Fruit fly (Drosophila melanogaster): Measurements from ENCODE around the gene ush.

Gene ush

dm6 chr2L:497657-498473, 21.8 kb downstream of the ush start:
- TF ChIP-seq Hr78 (GFP tag; optimal IDR thresholded peaks at IDR 0.05) = no peak
- TF ChIP-seq CG11723 (GFP tag; optimal IDR thresholded peaks at IDR 0.05) = no peak
- no peak for TF ChIP-seq CG15011 (GFP tag; optimal IDR thresholded peaks at IDR 0.05)
- TF ChIP-seq Elba2 (GFP tag; optimal IDR thresholded peaks at IDR 0.05) = no peak
- no peak for TF ChIP-seq Side (GFP tag; optimal IDR thresholded peaks at IDR 0.05)
- no peak for TF ChIP-seq CG15479 (GFP tag; optimal IDR thresholded peaks at IDR 0.05)
- TF ChIP-seq sc (optimal IDR thresholded peaks at IDR 0.05) = no peak
- TF ChIP-seq sc (GFP tag; optimal IDR thresholded peaks at IDR 0.05) = no peak
- no peak for TF ChIP-seq CG4820 (GFP tag; optimal IDR thresholded peaks at IDR 0.05)
- TF ChIP-seq Dip3 (GFP tag; optimal IDR thresholded peaks at IDR 0.05) = no peak
- no peak for TF ChIP-seq ems (GFP tag; optimal IDR thresholded peaks at IDR 0.05)
- TF ChIP-seq lov (optimal IDR thresholded peaks at IDR 0.05) = no peak
- no peak for TF ChIP-seq lov (GFP tag; IDR thresholded peaks at IDR 0.05)
- no peak for TF ChIP-seq gsb (GFP tag; IDR thresholded peaks at IDR 0.05)
- TF ChIP-seq HLH4C (GFP tag; IDR thresholded peaks at IDR 0.05; ENCODE audit: partially characterized antibody) = no peak
- TF ChIP-seq Myb (GFP tag; optimal IDR thresholded peaks at IDR 0.05) = no peak
- no peak for TF ChIP-seq wdn (GFP tag; IDR thresholded peaks at IDR 0.05)
- TF ChIP-seq CG10147 (GFP tag; optimal IDR thresholded peaks at IDR 0.05) = no peak
- TF ChIP-seq cato (GFP tag; optimal IDR thresholded peaks at IDR 0.05; ENCODE audit: borderline replicate concordance) = no peak
- no peak for TF ChIP-seq Rx (GFP tag; IDR thresholded peaks at IDR 0.05)
- TF ChIP-seq sug (tag; optimal IDR thresholded peaks at IDR 0.05) = peak; percentile 31
- TF ChIP-seq CG4617 (GFP tag; optimal IDR thresholded peaks at IDR 0.05; ENCODE audit: borderline replicate concordance) = no peak
- no peak for TF ChIP-seq Trl (optimal IDR thresholded peaks at IDR 0.05)
- TF ChIP-seq Trl (GFP tag; optimal IDR thresholded peaks at IDR 0.05) = no peak
- no peak for TF ChIP-seq CG6791 (GFP tag; IDR thresholded peaks at IDR 0.05; ENCODE audit: partially characterized antibody)
- TF ChIP-seq Hey (tag; optimal IDR thresholded peaks at IDR 0.05) = no peak
- TF ChIP-seq Tbp (GFP tag; optimal IDR thresholded peaks at IDR 0.05) = no peak
- no peak for TF ChIP-seq CG1233 (GFP tag; optimal IDR thresholded peaks at IDR 0.05)
- TF ChIP-seq CG15514 (GFP tag; optimal IDR thresholded peaks at IDR 0.05) = no peak
- TF ChIP-seq Dbx (GFP tag; IDR thresholded peaks at IDR 0.05) = no peak
- no peak for TF ChIP-seq CG10979 (tag; optimal IDR thresholded peaks at IDR 0.05)
- TF ChIP-seq CG7357 (GFP tag; IDR thresholded peaks at IDR 0.05) = no peak
- TF ChIP-seq Sry-β (GFP tag; optimal IDR thresholded peaks at IDR 0.05) = no peak
- no peak for TF ChIP-seq Dek (tag; optimal IDR thresholded peaks at IDR 0.05)
- no peak for TF ChIP-seq CG42726 (GFP tag; IDR thresholded peaks at IDR 0.05; ENCODE audit: partially characterized antibody)
- no peak for TF ChIP-seq NK7.1 (GFP tag; optimal IDR thresholded peaks at IDR 0.05)
- TF ChIP-seq Taf1 (GFP tag; IDR thresholded peaks at IDR 0.05) = no peak
- no peak for TF ChIP-seq CG1792 (GFP tag; optimal IDR thresholded peaks at IDR 0.05)
- no peak for TF ChIP-seq CG13624 (GFP tag; optimal IDR thresholded peaks at IDR 0.05)
- no peak for TF ChIP-seq CG4360 (GFP tag; IDR thresholded peaks at IDR 0.05)
- no peak for TF ChIP-seq CG16815 (GFP tag; optimal IDR thresholded peaks at IDR 0.05)
- TF ChIP-seq CG10959 (GFP tag; IDR thresholded peaks at IDR 0.05) = no peak
- 0 out of 4 replicates have a peak, but pooled peaks have one; percentile 42 for TF ChIP-seq chinmo (GFP tag; IDR thresholded peaks at IDR 0.05; ENCODE audit: partially characterized antibody)
- TF ChIP-seq Hmx (GFP tag; optimal IDR thresholded peaks at IDR 0.05) = no peak
- no peak for TF ChIP-seq eyg (GFP tag; optimal IDR thresholded peaks at IDR 0.05)
- TF ChIP-seq Atf6 (GFP tag; IDR thresholded peaks at IDR 0.05) = no peak
- no peak for TF ChIP-seq ham (GFP tag; IDR thresholded peaks at IDR 0.05)
- no peak for TF ChIP-seq CG10462 (GFP tag; optimal IDR thresholded peaks at IDR 0.05)
- TF ChIP-seq CG9876 (GFP tag; optimal IDR thresholded peaks at IDR 0.05) = no peak
- TF ChIP-seq dmrt99B (tag; optimal IDR thresholded peaks at IDR 0.05) = no peak
- TF ChIP-seq Hr39 (optimal IDR thresholded peaks at IDR 0.05) = no peak

All from whole organism, embryonic.